Worm (Caenorhabditis elegans): ENCODE measurements around the gene Y105C5B.17.

Y105C5B.17 gene

DNA sequence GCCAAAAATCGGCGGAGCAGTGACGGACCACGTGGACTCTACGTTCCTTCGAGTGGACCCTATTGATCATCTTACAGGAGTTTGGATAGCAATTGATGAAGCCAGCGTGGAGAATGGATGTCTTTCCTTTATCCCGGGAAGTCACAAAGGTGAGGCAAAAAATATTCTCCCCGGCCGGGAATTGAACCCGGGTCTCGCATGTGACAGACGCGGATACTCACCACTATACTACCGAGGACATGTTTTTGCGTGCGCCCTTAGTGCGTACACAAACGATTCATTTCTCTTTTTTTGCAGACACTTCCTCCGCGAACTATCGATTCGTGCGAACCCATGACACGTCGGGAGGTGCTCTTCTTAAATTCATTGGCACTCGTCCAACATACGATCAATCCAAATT is 31.7 kb upstream of the Y105C5B.17 start (continued):
- no peak for TF ChIP-seq aly-2 (tag; optimal IDR thresholded peaks at IDR 0.05)

DNA sequence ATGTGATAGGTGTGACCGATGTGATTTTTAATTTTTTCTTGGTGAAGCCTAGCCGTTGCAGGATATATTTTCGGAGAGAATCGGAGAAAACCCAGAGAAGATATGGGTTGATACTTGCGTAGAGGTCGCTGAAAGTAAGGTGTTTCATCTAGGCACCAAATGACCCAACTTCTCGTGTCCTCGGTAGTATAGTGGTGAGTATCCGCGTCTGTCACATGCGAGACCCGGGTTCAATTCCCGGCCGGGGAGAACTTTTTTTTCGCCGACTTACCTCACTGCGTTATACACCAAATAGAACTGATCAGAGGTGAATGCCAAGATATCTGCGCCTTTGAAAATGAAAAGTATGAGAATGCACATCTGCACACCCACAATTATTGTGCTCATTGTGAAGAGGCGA is 31.1 kb upstream of the Y105C5B.17 start:
- TF ChIP-seq nhr-77 (tag; optimal IDR thresholded peaks at IDR 0.05): no peak
- no peak for TF ChIP-seq ceh-16 (tag; optimal IDR thresholded peaks at IDR 0.05)
- TF ChIP-seq crh-2 (tag; optimal IDR thresholded peaks at IDR 0.05): peak; percentile 43
- peak; percentile 38 for TF ChIP-seq nhr-21 (tag; optimal IDR thresholded peaks at IDR 0.05)
- TF ChIP-seq mdl-1 (tag; optimal IDR thresholded peaks at IDR 0.05): no peak
- no peak for TF ChIP-seq mbf-1 (tag; optimal IDR thresholded peaks at IDR 0.05)
- TF ChIP-seq lin-13 (GFP tag; optimal IDR thresholded peaks at IDR 0.05): peak; percentile 50
- TF ChIP-seq nhr-12 (tag; optimal IDR thresholded peaks at IDR 0.05): no peak
- TF ChIP-seq nhr-10 (tag; optimal IDR thresholded peaks at IDR 0.05): no peak
- TF ChIP-seq aly-2 (tag; optimal IDR thresholded peaks at IDR 0.05): no peak
- TF ChIP-seq elt-1 (tag; optimal IDR thresholded peaks at IDR 0.05): no peak
- no peak for TF ChIP-seq unc-39 (tag; optimal IDR thresholded peaks at IDR 0.05)
- peak; percentile 30 for TF ChIP-seq F13H6.1 (tag; optimal IDR thresholded peaks at IDR 0.05)
- TF ChIP-seq sma-3 (GFP tag; optimal IDR thresholded peaks at IDR 0.05): peak; percentile 14
- TF ChIP-seq nhr-25 (tag; optimal IDR thresholded peaks at IDR 0.05): no peak
- TF ChIP-seq Y55F3AM.14 (GFP tag; optimal IDR thresholded peaks at IDR 0.05): no peak
- no peak for TF ChIP-seq ZK546.5 (tag; optimal IDR thresholded peaks at IDR 0.05)
- TF ChIP-seq lin-11 (tag; optimal IDR thresholded peaks at IDR 0.05): no peak
- no peak for TF ChIP-seq nhr-237 (tag; optimal IDR thresholded peaks at IDR 0.05)
- peak; percentile 2 for TF ChIP-seq C34F6.9 (tag; optimal IDR thresholded peaks at IDR 0.05)
- no peak for TF ChIP-seq blmp-1 (tag; optimal IDR thresholded peaks at IDR 0.05; ENCODE audit: insufficient read depth)
- TF ChIP-seq unc-55 (GFP tag; optimal IDR thresholded peaks at IDR 0.05): peak; percentile 16
- TF ChIP-seq nhr-129 (tag; optimal IDR thresholded peaks at IDR 0.05): peak; percentile 59
- no peak for TF ChIP-seq mab-5 (tag; optimal IDR thresholded peaks at IDR 0.05)
- peak; percentile 11 for TF ChIP-seq sma-9 (GFP tag; optimal IDR thresholded peaks at IDR 0.05)
- no peak for TF ChIP-seq sma-9 (tag; optimal IDR thresholded peaks at IDR 0.05)
- no peak for TF ChIP-seq lin-39 (tag; optimal IDR thresholded peaks at IDR 0.05)
- TF ChIP-seq R02D3.7 (tag; optimal IDR thresholded peaks at IDR 0.05): no peak
- no peak for TF ChIP-seq egl-27 (tag; optimal IDR thresholded peaks at IDR 0.05)
- TF ChIP-seq elt-3 (tag; optimal IDR thresholded peaks at IDR 0.05): no peak
- no peak for TF ChIP-seq ztf-4 (tag; optimal IDR thresholded peaks at IDR 0.05)
- TF ChIP-seq unc-62 (GFP tag; optimal IDR thresholded peaks at IDR 0.05): no peak
- no peak for TF ChIP-seq ztf-11 (tag; optimal IDR thresholded peaks at IDR 0.05)
- TF ChIP-seq alr-1 (tag; optimal IDR thresholded peaks at IDR 0.05): no peak
- no peak for TF ChIP-seq ama-1 (optimal IDR thresholded peaks at IDR 0.05)
- no peak for TF ChIP-seq nhr-6 (tag; optimal IDR thresholded peaks at IDR 0.05)

DNA sequence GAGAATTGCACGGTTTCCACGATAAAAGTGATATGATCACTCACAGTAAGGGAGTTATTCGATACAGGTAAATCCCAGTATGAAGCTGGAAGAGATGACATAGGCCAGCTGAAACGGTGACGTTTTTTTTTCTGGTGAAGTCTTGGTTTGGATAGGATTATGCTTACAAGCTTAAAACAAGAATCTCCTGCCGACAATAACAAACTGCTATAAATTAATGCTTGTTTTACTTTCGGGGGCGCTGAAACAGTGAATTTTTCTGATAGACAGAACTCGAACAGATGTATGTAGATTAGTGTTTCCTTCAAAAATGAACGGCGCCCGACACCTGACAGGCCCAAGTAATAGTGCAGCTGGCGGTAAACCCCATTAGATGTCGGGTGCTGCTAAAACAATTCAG is 29.1 kb upstream of the Y105C5B.17 start, which contains the start of gene srv-16:
Gene srv-16, minus strand, starts transcription at position 101 of the 400 bp plus-strand sequence.
- TF ChIP-seq dmd-4 (tag; optimal IDR thresholded peaks at IDR 0.05) (no peak), ama-1 (optimal IDR thresholded peaks at IDR 0.05) (no peak), ceh-82 (tag; optimal IDR thresholded peaks at IDR 0.05) (no peak), lin-13 (GFP tag; optimal IDR thresholded peaks at IDR 0.05) (no peak), lsy-2 (tag; optimal IDR thresholded peaks at IDR 0.05) (no peak), nhr-10 (tag; optimal IDR thresholded peaks at IDR 0.05) (no peak), nhr-25 (tag; optimal IDR thresholded peaks at IDR 0.05) (no peak), unc-39 (tag; optimal IDR thresholded peaks at IDR 0.05) (no peak), ceh-16 (tag; optimal IDR thresholded peaks at IDR 0.05) (no peak)

DNA sequence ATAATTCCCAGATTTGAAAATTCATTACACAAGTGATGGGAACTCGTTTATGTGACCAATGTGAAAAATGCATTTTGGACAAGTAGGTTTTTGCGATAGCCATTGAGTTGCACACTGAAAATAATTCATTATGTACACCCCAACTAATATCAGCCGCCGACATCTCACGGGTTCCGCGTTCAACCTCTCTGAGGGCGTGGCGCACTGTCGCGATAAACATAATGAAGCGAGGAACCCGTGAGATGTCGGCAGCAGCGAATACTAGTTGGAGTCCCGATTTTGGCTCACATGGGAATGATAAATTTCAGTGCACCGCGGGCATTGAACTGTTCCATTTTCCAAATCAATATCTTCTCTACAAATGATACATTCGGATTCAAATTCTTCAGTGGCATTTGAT is 25.8 kb upstream of the Y105C5B.17 start:
- no peak for TF ChIP-seq lin-39 (tag; optimal IDR thresholded peaks at IDR 0.05)
- TF ChIP-seq nhr-11 (tag; optimal IDR thresholded peaks at IDR 0.05): no peak
- no peak for TF ChIP-seq elt-1 (tag; optimal IDR thresholded peaks at IDR 0.05)

Data from whole organism, L2 larva.